Fruit fly (Drosophila melanogaster) ovary, adult (tissue): ENCODE results near the gene CG12715.

Experiments used
- CG17801 ChIP-seq: fragments of 200-800 bp; optimal IDR thresholded peaks from 2 replicates; lab custom pipeline; 2019; ENCODE audit warnings: missing biosample characterization, mild to moderate bottlenecking, missing genetic modification characterization, moderate library complexity; ENCODE audit not compliant: partially characterized antibody

The CG12715 gene

DNA sequence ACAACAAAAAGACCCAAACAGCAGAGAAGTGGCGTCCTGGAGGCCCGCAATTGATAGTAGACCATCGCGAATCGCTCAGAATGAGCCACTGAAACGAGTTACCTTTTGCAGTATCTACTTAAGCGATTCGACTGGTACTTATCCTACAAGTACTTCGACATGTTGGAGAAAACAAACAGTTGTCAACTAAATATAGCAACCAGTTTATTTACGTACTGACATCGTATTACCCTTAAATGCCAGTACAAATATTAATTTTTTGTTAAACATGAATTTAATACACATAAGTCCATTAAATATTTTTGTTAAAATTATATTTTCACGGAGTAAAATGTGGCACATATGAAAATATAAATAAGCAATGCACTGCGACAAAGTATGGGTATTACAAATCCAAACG, at the start of gene CG12715:
Gene CG12715 (minus strand): TSS at position 101 of the 400 bp plus-strand sequence.
- no peak for TF ChIP-seq CG17801 (GFP tag; lab: Kevin White, UChicago)

DNA sequence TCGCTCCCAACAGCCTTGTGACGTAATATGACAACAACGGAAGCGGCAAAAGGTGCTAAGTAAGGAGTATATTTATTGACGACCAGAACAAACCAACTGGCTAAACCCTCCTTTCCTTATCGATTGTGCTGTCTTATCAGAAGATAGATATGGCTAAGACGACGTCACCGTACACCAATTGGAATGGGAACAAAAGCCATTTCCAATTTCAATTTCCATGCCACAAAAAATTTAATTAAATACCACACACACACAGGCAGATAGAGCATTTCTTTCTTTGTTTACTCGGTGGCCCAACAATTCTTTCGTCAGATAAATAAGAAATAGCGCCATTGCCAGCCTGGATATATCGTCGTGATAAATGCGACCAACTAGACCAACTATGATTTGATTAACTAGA, 49.4 kb upstream of the CG12715 start:
- no peak for TF ChIP-seq CG17801 (GFP tag; lab: Kevin White, UChicago)

DNA sequence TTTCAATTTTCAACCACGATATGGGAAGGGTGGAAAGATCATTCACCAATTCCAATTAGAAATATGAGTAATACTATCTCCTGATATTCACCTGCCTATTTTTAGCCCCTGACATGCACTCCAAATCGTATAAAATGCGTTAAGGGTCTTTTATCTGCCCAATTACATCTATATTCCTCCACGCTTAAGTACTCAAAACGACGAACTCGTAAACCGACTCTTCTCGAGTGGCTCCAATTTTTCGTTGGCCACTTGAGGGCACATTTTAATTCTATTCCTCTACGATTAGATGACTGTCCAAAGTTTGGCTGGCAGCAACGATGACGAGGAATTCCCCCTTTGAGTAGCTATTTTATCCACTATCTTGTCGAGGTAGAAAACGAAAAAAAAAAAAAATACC, 46.7 kb upstream of the CG12715 start:
- no peak for TF ChIP-seq CG17801 (GFP tag; lab: Kevin White, UChicago)

DNA sequence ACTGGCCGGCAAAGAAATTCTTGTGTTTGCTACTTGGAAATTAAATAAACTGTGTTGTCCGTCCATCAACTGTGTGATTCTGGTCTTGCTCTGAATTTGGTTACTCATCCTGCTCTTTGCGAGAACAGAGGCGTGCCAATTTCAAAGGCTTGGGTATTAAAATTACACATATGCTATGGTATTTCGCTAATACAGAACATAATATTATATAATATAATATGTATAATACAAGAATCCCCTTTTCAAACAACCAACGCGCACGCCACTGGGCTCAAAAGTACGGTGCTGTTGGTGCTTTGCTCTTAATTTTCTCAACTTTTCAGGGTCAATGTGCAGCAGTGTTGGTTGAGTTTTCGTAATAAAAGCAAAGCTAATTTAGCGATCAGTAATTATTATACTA, 44.8 kb upstream of the CG12715 start:
- TF ChIP-seq CG17801 (GFP tag; lab: Kevin White, UChicago): no peak

DNA sequence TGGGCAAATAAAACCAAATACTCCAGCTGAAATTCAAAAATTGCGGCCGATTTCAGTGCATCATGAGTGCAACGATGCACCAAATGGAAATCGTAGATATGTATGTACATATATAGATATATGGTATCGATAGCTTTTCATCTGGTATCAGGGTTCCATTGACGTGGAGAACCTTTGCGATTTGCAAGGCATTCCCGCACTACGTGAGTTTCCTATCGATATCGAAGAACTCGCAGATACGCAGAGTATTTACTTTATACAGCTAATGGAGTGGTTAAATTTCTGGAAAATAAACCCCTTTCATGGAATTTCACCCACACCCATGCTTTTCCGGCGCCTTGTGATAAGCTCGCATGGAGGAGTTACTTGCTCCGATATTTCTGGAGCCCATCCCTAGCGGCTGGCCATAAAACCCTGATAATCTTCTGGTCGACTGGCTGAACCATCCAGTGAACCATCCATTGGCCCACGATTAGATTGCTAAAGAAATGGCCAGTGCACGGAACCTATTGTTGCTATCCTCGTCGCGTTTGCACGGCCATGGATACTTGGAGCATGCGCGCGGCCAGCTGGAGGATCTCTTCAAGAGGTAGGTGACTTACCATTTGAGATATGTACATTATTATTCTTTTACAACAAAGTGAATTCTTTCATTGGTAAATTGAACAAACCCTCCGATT, 39.1 kb upstream of the CG12715 start, which contains the start of gene CG2200:
Gene CG2200 (plus strand): TSS at position 215 of the 680 bp plus-strand sequence.
- TF ChIP-seq CG17801 (GFP tag; lab: Kevin White, UChicago): peak; percentile 74

DNA sequence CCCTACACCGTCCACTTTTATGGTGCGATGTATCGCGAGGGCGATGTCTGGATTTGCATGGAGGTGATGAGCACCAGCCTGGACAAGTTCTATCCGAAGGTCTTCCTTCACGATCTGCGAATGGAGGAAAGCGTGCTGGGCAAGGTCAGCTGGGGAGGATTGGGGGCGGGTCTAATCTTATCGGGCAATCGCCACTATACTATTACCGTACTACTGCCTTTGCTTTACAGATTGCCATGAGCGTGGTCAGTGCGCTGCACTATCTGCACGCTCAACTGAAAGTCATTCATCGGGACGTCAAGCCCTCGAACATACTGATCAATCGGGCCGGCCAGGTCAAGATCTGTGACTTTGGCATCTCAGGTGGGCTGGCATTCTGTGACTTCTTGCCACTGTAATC, 36.7 kb upstream of the CG12715 start:
- TF ChIP-seq CG17801 (GFP tag; lab: Kevin White, UChicago): no peak

DNA sequence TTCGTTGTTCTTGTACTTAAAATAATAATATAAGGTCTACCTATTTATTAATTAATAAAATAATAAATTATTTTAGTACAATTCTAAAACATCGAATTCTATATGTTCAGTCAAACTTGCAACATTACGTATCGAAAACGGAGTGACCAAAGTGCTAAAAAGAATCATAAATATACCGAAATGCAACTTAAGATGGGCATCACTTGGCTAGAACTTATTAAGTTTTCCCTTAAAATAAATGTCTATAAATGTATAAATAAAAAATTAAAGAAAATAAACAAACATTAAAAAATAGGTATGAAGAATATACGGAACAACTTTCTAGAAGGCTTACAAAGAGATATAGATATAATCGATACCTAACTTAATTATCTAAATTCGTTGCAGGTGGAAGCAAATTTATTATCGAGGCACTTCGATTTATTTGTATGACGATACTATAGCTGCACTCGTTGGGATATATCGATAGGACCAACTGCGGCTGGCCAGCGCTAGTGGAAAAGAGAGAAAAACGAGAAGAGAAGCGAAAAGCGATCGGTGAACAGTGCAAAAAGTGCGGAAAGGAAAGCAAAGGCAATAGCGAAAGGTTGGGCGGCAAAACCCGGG, 35.6 kb upstream of the CG12715 start, which contains the start of gene lic:
Gene lic (plus strand): TSS at position 490 of the 606 bp plus-strand sequence.
- no peak for TF ChIP-seq CG17801 (GFP tag; lab: Kevin White, UChicago)

DNA sequence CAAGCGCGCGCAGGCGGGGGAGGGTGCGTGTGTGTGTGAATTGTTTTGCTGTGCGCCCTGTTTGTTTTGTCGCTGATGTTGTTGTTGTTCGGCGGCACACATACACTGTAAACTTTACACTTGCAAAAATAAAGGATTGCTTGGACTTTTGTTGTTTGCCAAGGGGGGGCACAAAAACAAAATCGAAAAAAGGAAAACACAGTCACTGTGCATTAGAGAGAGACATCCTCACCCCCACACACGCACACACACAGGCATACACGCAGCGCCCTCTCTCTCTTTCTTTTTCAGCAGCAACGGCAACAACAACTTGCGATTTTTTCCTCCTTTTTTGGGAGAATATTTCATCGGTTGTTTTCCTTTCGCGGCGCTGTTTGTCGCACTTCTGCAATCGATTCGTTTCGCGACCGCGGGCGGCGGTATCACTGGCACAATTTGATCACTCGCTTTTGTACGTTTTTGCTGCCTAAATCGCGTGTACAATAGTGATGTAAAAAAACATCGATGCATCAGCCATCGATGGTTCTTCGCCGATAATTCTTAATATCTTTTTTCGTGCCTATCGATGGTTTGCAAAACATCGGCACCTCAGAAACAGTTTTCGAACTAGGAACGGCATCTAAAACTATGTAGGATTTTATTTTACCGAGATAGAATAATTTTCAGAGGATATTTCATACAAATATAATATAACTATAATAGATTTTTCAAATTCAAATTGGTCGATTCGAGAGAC, 35.0 kb upstream of the CG12715 start, which contains the start of gene hep:
Gene hep (minus strand): TSS at position 515 of the 736 bp plus-strand sequence.
- no peak for TF ChIP-seq CG17801 (GFP tag; lab: Kevin White, UChicago)

DNA sequence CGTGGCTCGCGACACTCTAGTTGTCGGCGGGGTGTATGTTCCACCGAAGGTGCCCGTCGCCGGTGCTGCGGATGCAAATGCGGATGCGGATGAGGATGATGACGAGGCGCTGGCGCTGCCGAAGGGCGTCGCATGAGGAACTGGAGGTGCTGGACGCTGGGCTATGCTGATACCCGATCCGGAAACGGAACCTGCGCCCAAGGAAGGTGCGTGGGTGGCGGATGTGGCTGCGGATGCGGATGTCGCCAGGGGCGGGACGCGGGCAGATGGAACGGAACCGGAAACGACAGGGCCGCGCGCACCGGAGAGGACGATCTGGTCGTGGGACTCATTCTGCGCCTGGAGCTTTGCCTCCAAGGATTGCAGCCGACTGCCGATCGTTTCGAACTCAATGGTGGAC, 34.2 kb upstream of the CG12715 start:
- no peak for TF ChIP-seq CG17801 (GFP tag; lab: Kevin White, UChicago)

DNA sequence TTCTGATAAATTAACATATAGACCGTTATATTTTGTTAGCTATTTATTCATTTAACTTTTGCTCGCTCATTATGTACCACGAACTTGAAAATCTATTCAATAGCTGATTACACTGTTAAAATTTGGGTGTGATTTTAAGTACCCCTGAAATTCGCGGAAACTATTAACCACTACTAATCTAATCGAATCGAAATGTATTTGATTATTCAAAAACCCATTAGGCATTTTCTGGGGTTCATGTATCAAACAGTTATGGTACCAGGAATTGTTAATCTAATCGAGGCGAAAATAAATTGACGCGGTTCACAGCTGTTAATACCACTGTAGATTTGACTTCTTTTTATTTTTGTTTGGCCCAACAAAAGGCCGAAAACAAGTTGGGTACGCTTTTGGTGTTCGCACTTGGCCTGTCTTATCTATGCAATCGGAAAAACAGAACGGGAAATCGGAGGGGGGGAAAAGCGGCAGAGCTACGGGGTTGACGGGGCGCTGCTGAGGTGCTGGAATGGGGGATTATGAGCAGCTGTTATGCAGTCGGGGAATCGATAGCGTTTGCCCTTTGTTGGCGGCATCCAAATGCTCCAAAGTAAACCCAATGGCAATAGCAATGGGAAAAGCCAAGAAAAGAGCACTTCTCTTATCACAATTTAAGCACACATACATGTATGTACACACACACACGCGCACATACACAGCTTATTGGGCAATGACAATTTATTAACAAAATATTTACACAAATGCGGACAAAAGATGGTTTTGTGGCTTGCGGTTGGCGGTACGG, 33.1 kb upstream of the CG12715 start:
- no peak for TF ChIP-seq CG17801 (GFP tag; lab: Kevin White, UChicago)

DNA sequence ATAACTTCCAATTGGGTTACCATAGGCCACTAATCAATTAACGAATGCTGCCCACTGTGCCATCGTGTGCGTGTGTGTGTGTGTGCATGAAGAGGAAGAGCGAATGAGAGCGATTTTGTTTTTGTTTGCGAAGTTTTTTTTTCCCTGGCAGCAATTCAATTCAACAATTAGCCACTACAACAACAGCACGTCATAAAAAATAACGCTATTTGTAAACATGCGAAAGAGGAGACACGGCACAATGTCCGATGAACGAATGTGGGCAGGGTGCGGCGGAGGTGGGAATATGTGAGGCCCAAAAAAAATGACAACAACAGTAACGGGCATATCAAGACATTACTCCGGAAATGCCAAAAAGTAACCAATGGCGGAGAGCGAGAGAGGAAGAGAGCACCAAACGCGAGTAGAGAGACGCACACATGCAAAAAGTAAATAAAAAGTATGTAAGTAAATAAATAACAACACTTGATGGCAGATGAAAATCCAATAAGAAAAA, 32.3 kb upstream of the CG12715 start:
- TF ChIP-seq CG17801 (GFP tag; lab: Kevin White, UChicago): peak; percentile 57

DNA sequence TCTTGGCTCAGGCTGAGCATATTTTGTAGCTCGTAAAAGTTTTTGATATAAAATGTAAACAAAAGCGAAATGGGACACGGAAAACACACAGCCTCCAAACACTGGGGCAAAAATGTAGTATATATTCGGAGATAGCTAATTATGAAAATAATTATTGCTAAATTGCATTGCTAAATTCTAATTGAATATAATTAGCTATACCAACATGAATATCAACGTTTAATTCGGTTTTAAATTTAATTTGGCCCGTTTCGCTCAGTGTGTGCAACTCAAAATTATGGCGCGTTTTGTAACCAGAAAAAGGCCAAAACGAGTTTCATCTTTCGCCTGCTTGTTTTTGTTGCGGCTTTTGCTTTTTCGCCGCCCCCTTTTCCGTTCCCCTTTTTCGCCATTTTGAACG, 31.4 kb downstream of the CG12715 start:
- TF ChIP-seq CG17801 (GFP tag; lab: Kevin White, UChicago): no peak

DNA sequence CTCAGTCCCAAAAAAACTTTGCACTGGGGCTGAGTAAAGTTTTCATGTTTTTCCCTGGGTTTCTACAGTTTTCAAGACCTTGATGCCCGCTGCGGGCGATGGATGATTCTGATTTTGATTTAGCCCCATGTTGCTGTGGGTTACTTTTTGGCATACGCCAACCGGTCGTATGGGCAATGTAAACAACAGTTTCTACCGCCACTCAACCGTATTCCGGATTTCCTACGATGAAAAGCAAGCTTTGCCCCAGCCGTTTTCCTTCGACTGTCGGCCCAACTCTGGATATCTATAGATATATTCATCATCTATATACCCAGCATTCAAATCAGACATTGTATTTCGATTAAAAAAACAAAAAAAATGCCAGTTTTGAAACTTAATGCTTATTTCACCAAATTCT, 33.2 kb downstream of the CG12715 start, which contains the start of gene CG2209:
Gene CG2209 (plus strand): TSS at position 301 of the 400 bp plus-strand sequence.
- no peak for TF ChIP-seq CG17801 (GFP tag; lab: Kevin White, UChicago)

DNA sequence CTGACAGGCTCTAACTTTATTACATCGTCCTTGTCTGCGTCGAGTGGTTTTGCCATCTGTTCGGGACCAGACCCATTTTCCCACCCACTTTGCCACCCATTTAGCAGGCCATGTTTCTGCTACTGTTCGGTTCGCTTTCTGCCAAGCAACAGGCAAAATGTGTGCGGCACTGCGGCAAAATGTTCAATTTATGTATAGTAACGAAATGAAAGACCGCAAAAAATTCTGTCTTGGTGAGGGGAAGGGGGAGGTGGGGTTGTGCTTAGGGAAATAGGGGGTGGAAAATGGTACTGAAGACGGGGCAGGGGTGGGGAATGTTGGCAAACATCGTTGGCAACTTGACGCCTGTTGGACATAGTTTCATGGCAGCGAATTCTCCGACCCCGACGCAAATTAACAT, 42.8 kb downstream of the CG12715 start:
- TF ChIP-seq CG17801 (GFP tag; lab: Kevin White, UChicago): no peak
